Worm (Caenorhabditis elegans) whole organism, midembryonic: ENCODE measurements around the gene B0250.18.

Experiments
- med-1 ChIP-seq: sonication (generic microtip); optimal IDR thresholded peaks from 2 replicates; lab custom pipeline; 2017; ENCODE audit warnings: missing genetic modification characterization, mild to moderate bottlenecking, missing compliant biosample characterization, antibody characterized with exemption, missing genetic modification reagents; ENCODE audit not compliant: insufficient read depth
- ref-1 ChIP-seq: fragments of 200-800 bp; sonication (Bioruptor generic); conservative IDR thresholded peaks from 2 replicates; pipeline ENCODE4 v1.3.6; 2022; ENCODE audit warnings: missing genetic modification reagents, missing genetic modification characterization, missing compliant biosample characterization

- TF ChIP-seq med-1 (no peak), ref-1 (GFP tag; lab: Robert Waterston, UW) (no peak)
Observed at ce11 chrV:20451793-20452192, 8.9 kb downstream of the B0250.18 start.
